Worm (Caenorhabditis elegans): ENCODE data around the gene srx-137.

- TF ChIP-seq nhr-25 (tag; optimal IDR thresholded peaks at IDR 0.05) (no peak), elt-3 (tag; optimal IDR thresholded peaks at IDR 0.05) (no peak), tbx-2 (tag; optimal IDR thresholded peaks at IDR 0.05) (no peak)
Measured at ce11 chrV:13863700-13864099, 1.1 kb downstream of the srx-137 start.

Measured in whole organism, L3 larva.